Worm (Caenorhabditis elegans): Measurements from ENCODE around the gene T06D4.6.

DNA sequence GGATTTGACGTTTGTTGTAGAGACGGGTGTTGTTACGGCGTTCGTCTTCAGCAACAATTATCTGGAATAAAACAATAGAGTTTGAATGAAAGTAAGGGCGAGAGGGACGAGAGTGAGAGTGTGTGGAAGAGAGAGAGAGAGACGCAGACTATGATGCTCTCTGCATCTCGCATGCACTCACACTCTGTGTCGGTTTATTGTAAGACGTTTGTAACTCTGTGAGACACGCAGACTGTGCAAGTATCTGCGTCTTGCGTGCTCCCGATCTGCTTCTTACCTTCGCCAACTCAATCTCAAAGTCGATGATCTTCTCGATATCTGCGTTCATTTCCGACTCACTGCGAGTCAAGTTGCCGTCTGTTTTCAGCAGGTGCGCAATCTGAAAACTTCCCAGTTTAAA lies 35.5 kb upstream of the T06D4.6 start:
- TF ChIP-seq ama-1 (optimal IDR thresholded peaks at IDR 0.05) (no peak), aly-1 (tag; optimal IDR thresholded peaks at IDR 0.05) (no peak), flt-1 (GFP tag; IDR thresholded peaks at IDR 0.05) (no peak), hnd-1 (tag; optimal IDR thresholded peaks at IDR 0.05) (no peak), ceh-36 (tag; optimal IDR thresholded peaks at IDR 0.05) (no peak), hmbx-1 (tag; optimal IDR thresholded peaks at IDR 0.05) (no peak), B0310.2 (tag; optimal IDR thresholded peaks at IDR 0.05) (no peak), ets-7 (tag; optimal IDR thresholded peaks at IDR 0.05) (no peak), tbx-37 (GFP tag; conservative IDR thresholded peaks at IDR 0.05) (no peak)
